Worm (Caenorhabditis elegans) whole organism, L1 larva: ENCODE data around the gene ZK380.6.

Source experiments
- C04F5.9 ChIP-seq: sonication (generic microtip); optimal IDR thresholded peaks from 2 replicates; lab custom pipeline; 2016; ENCODE audit warnings: missing genetic modification characterization, missing compliant biosample characterization
- lin-13 ChIP-seq: fragments of 150-350 bp; optimal IDR thresholded peaks from 2 replicates; lab custom pipeline; 2014; ENCODE audit warnings: missing biosample characterization, missing genetic modification reagents, missing genetic modification characterization

- no peak for TF ChIP-seq lin-13
- no peak for TF ChIP-seq C04F5.9 (tag; lab: Kevin White, UChicago)
These were observed 49.6 kb downstream of the ZK380.6 start, which contains the start of gene C36C9.5 for ce11 chrX:1703840-1704239.
